Fruit fly (Drosophila melanogaster) whole organism, embryonic: ENCODE data around the gene CG34183.

ENCODE experiments used
- BEAF-32 ChIP-seq: fragments of 200-800 bp; sonication (Bioruptor generic); optimal IDR thresholded peaks from 3 replicates; lab custom pipeline; 2017; ENCODE audit warnings: missing biosample characterization, missing genetic modification characterization, mild to moderate bottlenecking, moderate library complexity, missing genetic modification reagents
- CG10431 ChIP-seq: fragments of 200-800 bp; sonication (Bioruptor generic); optimal IDR thresholded peaks from 3 replicates; lab custom pipeline; 2018; ENCODE audit warnings: missing biosample characterization, mild to moderate bottlenecking, missing genetic modification characterization
- CG10543 ChIP-seq: fragments of 200-800 bp; sonication (Bioruptor generic); optimal IDR thresholded peaks from 3 replicates; lab custom pipeline; 2017; ENCODE audit warnings: missing biosample characterization, mild to moderate bottlenecking, missing genetic modification characterization, moderate library complexity
- CG11085 ChIP-seq: fragments of 200-800 bp; sonication (Bioruptor generic); IDR thresholded peaks from 2 replicates; pipeline ENCODE4 v1.3.6; 2022; ENCODE audit warnings: missing biosample characterization, missing genetic modification characterization
- CG11093 ChIP-seq: fragments of 200-800 bp; sonication (Bioruptor generic); IDR thresholded peaks from 3 replicates; pipeline ENCODE4 v1.3.6; 2022; ENCODE audit warnings: missing biosample characterization, missing genetic modification characterization
- CG13123 ChIP-seq: fragments of 200-800 bp; sonication (Bioruptor generic); optimal IDR thresholded peaks from 2 replicates; lab custom pipeline; 2016; ENCODE audit warnings: missing biosample characterization, missing genetic modification characterization
- CG13894 ChIP-seq: fragments of 200-800 bp; sonication (Bioruptor generic); optimal IDR thresholded peaks from 3 replicates; lab custom pipeline; 2018; ENCODE audit warnings: missing biosample characterization, mild to moderate bottlenecking, missing genetic modification characterization, moderate library complexity
- CG17385 ChIP-seq: fragments of 200-800 bp; sonication (Bioruptor generic); optimal IDR thresholded peaks from 3 replicates; lab custom pipeline; 2018; ENCODE audit warnings: missing biosample characterization, mild to moderate bottlenecking, missing genetic modification characterization
- CG33557 ChIP-seq: fragments of 200-800 bp; sonication (Bioruptor generic); optimal IDR thresholded peaks from 2 replicates; lab custom pipeline; 2019; ENCODE audit warnings: missing biosample characterization, mild to moderate bottlenecking, missing genetic modification characterization, moderate library complexity
- CG34422 ChIP-seq: fragments of 200-800 bp; sonication (Bioruptor generic); IDR thresholded peaks from 3 replicates; pipeline ENCODE4 v1.3.6; 2022; ENCODE audit warnings: missing biosample characterization, missing genetic modification characterization
- CG5180 ChIP-seq: fragments of 200-800 bp; sonication (Bioruptor generic); optimal IDR thresholded peaks from 3 replicates; lab custom pipeline; 2017; ENCODE audit warnings: missing biosample characterization, missing genetic modification characterization, mild to moderate bottlenecking, moderate library complexity, missing genetic modification reagents
- CG6854 ChIP-seq: fragments of 200-800 bp; sonication (Bioruptor generic); optimal IDR thresholded peaks from 3 replicates; lab custom pipeline; 2017; ENCODE audit warnings: missing biosample characterization, mild to moderate bottlenecking, missing genetic modification characterization
- CG7372 ChIP-seq: fragments of 200-800 bp; sonication (Bioruptor generic); IDR thresholded peaks from 2 replicates; pipeline ENCODE4 v1.3.6; 2022; ENCODE audit warnings: missing biosample characterization, missing genetic modification characterization
- CG8281 ChIP-seq: fragments of 200-800 bp; sonication (Bioruptor generic); optimal IDR thresholded peaks from 2 replicates; lab custom pipeline; 2018; ENCODE audit warnings: missing biosample characterization, mild to moderate bottlenecking, missing genetic modification characterization, moderate library complexity
- CG8388 ChIP-seq: fragments of 200-800 bp; sonication (Bioruptor generic); optimal IDR thresholded peaks from 2 replicates; lab custom pipeline; 2019; ENCODE audit warnings: missing biosample characterization, mild to moderate bottlenecking, missing genetic modification characterization, moderate library complexity
- Camta ChIP-seq: fragments of 200-800 bp; sonication (Bioruptor generic); optimal IDR thresholded peaks from 2 replicates; lab custom pipeline; 2016; ENCODE audit warnings: missing biosample characterization, missing genetic modification characterization
- D ChIP-seq, 2 experiments: fragments of 200-800 bp in 1 of 2; fragments of >200 bp in 1 of 2; sonication (Bioruptor generic) in 1 of 2; optimal IDR thresholded peaks; 2 replicates in 1 of 2; 3 replicates in 1 of 2; lab custom pipeline; 2017; ENCODE audit warnings: mild to moderate bottlenecking in 1 of 2, missing biosample characterization in 1 of 2, missing genetic modification characterization in 1 of 2, missing genetic modification reagents in 1 of 2
- Drgx ChIP-seq: fragments of 200-800 bp; sonication (Bioruptor generic); IDR thresholded peaks from 2 replicates; pipeline ENCODE4 v1.3.6; 2022; ENCODE audit warnings: missing biosample characterization, missing genetic modification characterization
- Ets97D ChIP-seq: fragments of 200-800 bp; sonication (Bioruptor generic); optimal IDR thresholded peaks from 3 replicates; lab custom pipeline; 2016; ENCODE audit warnings: missing biosample characterization, missing genetic modification characterization
- Fer2 ChIP-seq: fragments of 200-800 bp; sonication (Bioruptor generic); optimal IDR thresholded peaks from 2 replicates; lab custom pipeline; 2018; ENCODE audit warnings: missing biosample characterization, mild to moderate bottlenecking, missing genetic modification characterization, moderate library complexity
- Gug ChIP-seq: fragments of 200-800 bp; sonication (Bioruptor generic); IDR thresholded peaks from 4 replicates; pipeline ENCODE4 v1.3.6; 2022; ENCODE audit warnings: missing biosample characterization, missing genetic modification characterization
- HLH54F ChIP-seq: fragments of 200-800 bp; sonication (Bioruptor generic); optimal IDR thresholded peaks from 3 replicates; lab custom pipeline; 2016; ENCODE audit warnings: missing biosample characterization, missing genetic modification characterization
- HmgD ChIP-seq: fragments of 200-800 bp; sonication (Bioruptor generic); optimal IDR thresholded peaks from 3 replicates; lab custom pipeline; 2016; ENCODE audit warnings: missing biosample characterization, missing genetic modification characterization
- HmgZ ChIP-seq: fragments of 200-800 bp; sonication (Bioruptor generic); optimal IDR thresholded peaks from 2 replicates; lab custom pipeline; 2018; ENCODE audit warnings: missing biosample characterization, mild to moderate bottlenecking, missing genetic modification characterization
- Hr78 ChIP-seq, 2 experiments: fragments of 200-800 bp in 1 of 2; fragments of >200 bp in 1 of 2; sonication (Bioruptor generic) in 1 of 2; optimal IDR thresholded peaks; 2 replicates each; lab custom pipeline; 2017 to 2019; ENCODE audit warnings: missing biosample characterization in 2 of 2, missing genetic modification characterization in 2 of 2, mild to moderate bottlenecking in 1 of 2, moderate library complexity in 1 of 2
- Jarid2 ChIP-seq: fragments of 200-800 bp; sonication (Bioruptor generic); optimal IDR thresholded peaks from 3 replicates; lab custom pipeline; 2017; ENCODE audit warnings: mild to moderate bottlenecking, missing biosample characterization, missing genetic modification reagents, missing genetic modification characterization
- Lpt ChIP-seq: fragments of >200 bp; optimal IDR thresholded peaks from 2 replicates; lab custom pipeline; 2018; ENCODE audit warnings: missing biosample characterization, missing genetic modification characterization
- Meics ChIP-seq: fragments of 200-800 bp; sonication (Bioruptor generic); optimal IDR thresholded peaks from 2 replicates; lab custom pipeline; 2017; ENCODE audit warnings: missing biosample characterization, mild to moderate bottlenecking, missing genetic modification characterization
- Myb ChIP-seq: fragments of 200-800 bp; sonication (Bioruptor generic); optimal IDR thresholded peaks from 2 replicates; lab custom pipeline; 2016; ENCODE audit warnings: missing biosample characterization, missing genetic modification characterization
- Oaz ChIP-seq: fragments of 200-800 bp; sonication (Bioruptor generic); IDR thresholded peaks from 2 replicates; pipeline ENCODE4 v1.3.6; 2022; ENCODE audit warnings: missing biosample characterization, missing genetic modification characterization
- Spps ChIP-seq: fragments of 200-800 bp; sonication (Bioruptor generic); optimal IDR thresholded peaks from 2 replicates; lab custom pipeline; 2018; ENCODE audit warnings: missing biosample characterization, mild to moderate bottlenecking, missing genetic modification characterization
- al ChIP-seq: fragments of 200-800 bp; sonication (Bioruptor generic); IDR thresholded peaks from 2 replicates; pipeline ENCODE4 v1.3.6; 2022; ENCODE audit warnings: missing biosample characterization, missing genetic modification characterization
- ap ChIP-seq: fragments of 200-800 bp; sonication (Bioruptor generic); IDR thresholded peaks from 2 replicates; pipeline ENCODE4 v1.3.6; 2022; ENCODE audit warnings: missing biosample characterization, missing genetic modification characterization
- bigmax ChIP-seq: fragments of 200-800 bp; sonication (Bioruptor generic); optimal IDR thresholded peaks from 2 replicates; lab custom pipeline; 2018; ENCODE audit warnings: missing biosample characterization, mild to moderate bottlenecking, missing genetic modification characterization
- chn ChIP-seq: fragments of 200-800 bp; sonication (Bioruptor generic); optimal IDR thresholded peaks from 2 replicates; lab custom pipeline; 2016; ENCODE audit warnings: missing biosample characterization, missing genetic modification characterization
- en ChIP-seq: fragments of 200-800 bp; sonication (Bioruptor generic); optimal IDR thresholded peaks from 2 replicates; lab custom pipeline; 2016; ENCODE audit warnings: missing biosample characterization, missing genetic modification characterization
- ftz-f1 ChIP-seq: fragments of 200-800 bp; sonication (Bioruptor generic); optimal IDR thresholded peaks from 2 replicates; lab custom pipeline; 2016; ENCODE audit warnings: missing biosample characterization, missing genetic modification characterization
- gsb ChIP-seq: fragments of 200-800 bp; sonication (Bioruptor generic); IDR thresholded peaks from 2 replicates; pipeline ENCODE4 v1.3.6; 2022; ENCODE audit warnings: missing biosample characterization, missing genetic modification characterization
- hkb ChIP-seq, 2 experiments: fragments of 200-800 bp in 1 of 2; fragments of >200 bp in 1 of 2; sonication (Bioruptor generic) in 1 of 2; IDR thresholded peaks in 1 of 2; optimal IDR thresholded peaks in 1 of 2; 2 replicates each; pipeline versions ENCODE4 v1.3.6 to Lab custom; 2017 to 2022; ENCODE audit warnings: missing biosample characterization in 1 of 2, missing genetic modification characterization in 1 of 2
- ind ChIP-seq: fragments of 200-800 bp; sonication (Bioruptor generic); optimal IDR thresholded peaks from 3 replicates; lab custom pipeline; 2016; ENCODE audit warnings: missing biosample characterization, missing genetic modification characterization
- inv ChIP-seq: fragments of 200-800 bp; sonication (Bioruptor generic); IDR thresholded peaks from 2 replicates; pipeline ENCODE4 v1.3.6; 2022; ENCODE audit warnings: missing biosample characterization, missing genetic modification characterization; ENCODE audit not compliant: partially characterized antibody
- ken ChIP-seq: fragments of 200-800 bp; sonication (Bioruptor generic); IDR thresholded peaks from 3 replicates; pipeline ENCODE4 v1.3.6; 2022; ENCODE audit warnings: missing biosample characterization, missing genetic modification characterization
- lab ChIP-seq: fragments of 200-800 bp; sonication (Bioruptor generic); optimal IDR thresholded peaks from 3 replicates; lab custom pipeline; 2017; ENCODE audit warnings: missing biosample characterization, missing genetic modification characterization, mild to moderate bottlenecking, moderate library complexity, missing genetic modification reagents
- lilli ChIP-seq: fragments of 200-800 bp; sonication (Bioruptor generic); optimal IDR thresholded peaks from 3 replicates; lab custom pipeline; 2016; ENCODE audit warnings: missing biosample characterization, missing genetic modification characterization
- nerfin-1 ChIP-seq: fragments of 200-800 bp; sonication (Bioruptor generic); optimal IDR thresholded peaks from 3 replicates; lab custom pipeline; 2019; ENCODE audit warnings: missing biosample characterization, mild to moderate bottlenecking, missing genetic modification characterization, moderate library complexity
- pho ChIP-seq: fragments of 200-800 bp; sonication (Bioruptor generic); optimal IDR thresholded peaks from 2 replicates; lab custom pipeline; 2016; ENCODE audit warnings: missing biosample characterization, missing genetic modification characterization
- stwl ChIP-seq: fragments of 200-800 bp; sonication (Bioruptor generic); optimal IDR thresholded peaks from 3 replicates; lab custom pipeline; 2018; ENCODE audit warnings: missing biosample characterization, mild to moderate bottlenecking, missing genetic modification characterization, moderate library complexity
- ttk ChIP-seq: fragments of 200-800 bp; sonication (Bioruptor generic); IDR thresholded peaks from 2 replicates; pipeline ENCODE4 v2.1.2; 2022; ENCODE audit warnings: missing biosample characterization, missing genetic modification characterization
- vfl ChIP-seq: fragments of 200-800 bp; sonication (Bioruptor generic); optimal IDR thresholded peaks from 2 replicates; lab custom pipeline; 2016; ENCODE audit warnings: missing biosample characterization, missing genetic modification characterization
- wek ChIP-seq: fragments of 200-800 bp; sonication (Bioruptor generic); optimal IDR thresholded peaks from 3 replicates; lab custom pipeline; 2018; ENCODE audit warnings: missing biosample characterization, mild to moderate bottlenecking, missing genetic modification characterization, moderate library complexity

CG34183 gene

dm6 chr2L:9864337-9864736 is 26.2 kb downstream of the CG34183 start (continued):
- TF ChIP-seq CG17385 = no peak
- TF ChIP-seq vfl (GFP tag; lab: Kevin White, UChicago) = no peak
- peak; percentile 14 for TF ChIP-seq pho
- no peak for TF ChIP-seq BEAF-32 (GFP tag; lab: Kevin White, UChicago)
- no peak for TF ChIP-seq chn (GFP tag; lab: Kevin White, UChicago)
- no peak for TF ChIP-seq ttk (GFP tag; lab: Robert Waterston, UW)
- TF ChIP-seq CG10543 (GFP tag; lab: Kevin White, UChicago) = no peak
- no peak for TF ChIP-seq CG8281 (tag; lab: Kevin White, UChicago)
- TF ChIP-seq ap (GFP tag; lab: Robert Waterston, UW) = no peak
- TF ChIP-seq nerfin-1 (tag; lab: Kevin White, UChicago) = no peak
- no peak for TF ChIP-seq Lpt (GFP tag; lab: Kevin White, UChicago)
- no peak for TF ChIP-seq CG34422
- no peak for TF ChIP-seq Hr78 (GFP tag; optimal IDR thresholded peaks at IDR 0.05; lab: Kevin White, UChicago)
- no peak for TF ChIP-seq CG13894
- no peak for TF ChIP-seq CG33557
- TF ChIP-seq CG8388 = no peak
- peak; percentile 4 for TF ChIP-seq CG6854 (GFP tag; lab: Kevin White, UChicago)
- TF ChIP-seq Gug (GFP tag; lab: Robert Waterston, UW) = 0 out of 4 replicates have a peak, but pooled peaks have one; percentile 14
- TF ChIP-seq Jarid2 (GFP tag; lab: Kevin White, UChicago) = no peak
- TF ChIP-seq CG5180 (GFP tag; lab: Kevin White, UChicago) = no peak
- no peak for TF ChIP-seq hkb (optimal IDR thresholded peaks at IDR 0.05; lab: Kevin White, UChicago)
- 0 out of 2 replicates have a peak, but pooled peaks have one; percentile 16 for TF ChIP-seq hkb (GFP tag; IDR thresholded peaks at IDR 0.05; lab: Robert Waterston, UW)
- peak; percentile 6 for TF ChIP-seq Myb (GFP tag; lab: Kevin White, UChicago)
- TF ChIP-seq stwl (tag; lab: Kevin White, UChicago) = no peak
- no peak for TF ChIP-seq CG10431
- TF ChIP-seq HLH54F = peak; percentile 21
- TF ChIP-seq lilli (GFP tag; lab: Kevin White, UChicago) = peak; percentile 51
- TF ChIP-seq gsb = no peak
- TF ChIP-seq al (GFP tag; lab: Robert Waterston, UW) = peak; percentile 14; the same call in 1 of the 2 replicates
- no peak for TF ChIP-seq bigmax
- TF ChIP-seq CG11085 (GFP tag; lab: Robert Waterston, UW) = no peak
- no peak for TF ChIP-seq Camta (GFP tag; lab: Kevin White, UChicago)
- no peak for TF ChIP-seq Ets97D (GFP tag; lab: Kevin White, UChicago)
- TF ChIP-seq ftz-f1 (GFP tag; lab: Kevin White, UChicago) = no peak
- TF ChIP-seq lab (GFP tag; lab: Kevin White, UChicago) = peak; percentile 59
- no peak for TF ChIP-seq wek (GFP tag; lab: Kevin White, UChicago)
- 0 out of 2 replicates have a peak, but pooled peaks have one; percentile 21 for TF ChIP-seq Oaz (GFP tag; lab: Robert Waterston, UW)
- TF ChIP-seq CG7372 (GFP tag; lab: Robert Waterston, UW) = no peak
- no peak for TF ChIP-seq CG11093 (GFP tag; lab: Robert Waterston, UW)
- no peak for TF ChIP-seq inv (GFP tag; lab: Robert Waterston, UW)
- TF ChIP-seq en (GFP tag; lab: Kevin White, UChicago) = no peak
- peak; percentile 34 for TF ChIP-seq ind (GFP tag; lab: Kevin White, UChicago)
- TF ChIP-seq Drgx = no peak
- TF ChIP-seq Meics (GFP tag; lab: Kevin White, UChicago) = peak; percentile 63
- no peak for TF ChIP-seq CG13123
- TF ChIP-seq Fer2 (tag; lab: Kevin White, UChicago) = no peak
- no peak for TF ChIP-seq HmgD (GFP tag; lab: Kevin White, UChicago)
- TF ChIP-seq ken (GFP tag; lab: Robert Waterston, UW) = no peak
- TF ChIP-seq HmgZ = no peak
- TF ChIP-seq D (optimal IDR thresholded peaks at IDR 0.05; lab: Kevin White, UChicago) = no peak
- no peak for TF ChIP-seq D (GFP tag; optimal IDR thresholded peaks at IDR 0.05; lab: Kevin White, UChicago)
- TF ChIP-seq Spps = no peak
